Fruit fly (Drosophila melanogaster) whole organism: ENCODE measurements around the gene CG44362.

Source experiments
- CG8478 ChIP-seq: fragments of >200 bp; optimal IDR thresholded peaks from 2 replicates; lab custom pipeline; 2018; ENCODE audit warnings: inconsistent platforms
- Dll ChIP-seq: fragments of >200 bp; optimal IDR thresholded peaks from 2 replicates; lab custom pipeline; 2017
- EcR ChIP-seq, 2 experiments: fragments of >200 bp; optimal IDR thresholded peaks; 2 replicates each; lab custom pipeline; 2017; ENCODE audit warnings: missing biosample characterization in 2 of 2, missing genetic modification characterization in 2 of 2, missing genetic modification reagents in 2 of 2
- psq ChIP-seq: fragments of >200 bp; optimal IDR thresholded peaks from 2 replicates; lab custom pipeline; 2017
- usp ChIP-seq: fragments of >200 bp; optimal IDR thresholded peaks from 2 replicates; lab custom pipeline; 2017; ENCODE audit warnings: missing biosample characterization, missing genetic modification characterization, mixed read lengths

DNA sequence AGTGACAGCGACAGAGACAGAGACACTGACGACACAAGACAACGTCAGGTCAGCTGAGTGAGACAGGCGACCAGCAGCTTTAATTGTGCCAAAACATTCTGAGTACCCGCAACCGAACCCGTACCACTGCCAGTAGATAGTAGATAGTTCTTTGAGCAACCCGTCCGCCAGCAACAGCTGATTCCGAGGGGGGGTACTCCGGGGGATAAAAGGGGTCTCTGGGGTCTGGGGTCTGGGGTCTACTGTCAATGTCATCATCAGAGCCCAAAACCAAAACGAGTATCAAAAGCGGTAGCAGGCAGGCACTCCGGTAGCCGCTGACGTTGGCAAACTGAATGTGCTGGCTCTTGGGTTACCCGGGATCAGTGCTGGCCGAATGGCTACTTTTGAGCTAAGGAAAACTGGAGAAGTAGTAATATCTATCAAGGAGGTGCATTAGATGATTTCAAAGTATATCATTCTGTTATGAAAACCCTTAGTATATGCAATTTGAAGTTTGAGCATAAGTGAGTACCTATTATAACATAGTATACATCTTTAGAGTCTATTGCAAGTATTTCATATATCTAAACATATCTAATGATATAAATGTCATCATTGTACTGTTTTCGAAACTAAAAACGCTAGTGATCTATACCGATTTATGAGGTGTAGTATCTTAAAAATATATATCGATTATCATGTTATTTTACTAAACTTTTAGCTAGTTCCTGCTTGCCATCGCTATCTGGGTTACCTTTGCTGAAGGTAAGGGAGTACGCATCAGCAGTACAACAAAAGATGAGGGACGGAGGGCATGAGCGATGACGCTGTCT is 16.0 kb upstream of the CG44362 start:
- TF ChIP-seq Dll, result no peak
- TF ChIP-seq psq (lab: Kevin White, UChicago), result no peak
- no peak for TF ChIP-seq usp (GFP tag; lab: Kevin White, UChicago)
- TF ChIP-seq EcR (GFP tag; optimal IDR thresholded peaks at IDR 0.05; lab: Kevin White, UChicago), result no peak
- no peak for TF ChIP-seq CG8478 (lab: Kevin White, UChicago)
